Fruit fly (Drosophila melanogaster) whole organism: Measurements from ENCODE around the gene primo-2.

Experiments
- CG8478 ChIP-seq: fragments of >200 bp; optimal IDR thresholded peaks from 2 replicates; lab custom pipeline; 2018; ENCODE audit warnings: inconsistent platforms
- EcR ChIP-seq, 2 experiments: fragments of >200 bp; optimal IDR thresholded peaks; 2 replicates each; lab custom pipeline; 2017; ENCODE audit warnings: missing biosample characterization in 2 of 2, missing genetic modification characterization in 2 of 2, missing genetic modification reagents in 2 of 2
- pan ChIP-seq: fragments of >200 bp; optimal IDR thresholded peaks from 2 replicates; lab custom pipeline; 2017
- usp ChIP-seq: fragments of >200 bp; optimal IDR thresholded peaks from 2 replicates; lab custom pipeline; 2017; ENCODE audit warnings: missing biosample characterization, missing genetic modification characterization, mixed read lengths

dm6 chr3R:13676137-13677086 lies 35.2 kb downstream of the primo-2 start, which contains the start of the genes Lkb1 and CG9588:
- TF ChIP-seq CG8478 (lab: Kevin White, UChicago), result no peak
- TF ChIP-seq pan (lab: Kevin White, UChicago), result no peak
- TF ChIP-seq EcR (GFP tag; optimal IDR thresholded peaks at IDR 0.05; lab: Kevin White, UChicago), result no peak
- TF ChIP-seq usp (GFP tag; lab: Kevin White, UChicago), result no peak
